Fruit fly (Drosophila melanogaster) whole organism, embryonic: ENCODE results near the gene pHCl-1.

Experiments
- CG10274 ChIP-seq: fragments of 200-800 bp; sonication (Bioruptor generic); optimal IDR thresholded peaks from 3 replicates; lab custom pipeline; 2017; ENCODE audit warnings: missing biosample characterization, mild to moderate bottlenecking, missing genetic modification characterization
- CG10431 ChIP-seq: fragments of 200-800 bp; sonication (Bioruptor generic); optimal IDR thresholded peaks from 3 replicates; lab custom pipeline; 2018; ENCODE audit warnings: missing biosample characterization, mild to moderate bottlenecking, missing genetic modification characterization
- CG10543 ChIP-seq: fragments of 200-800 bp; sonication (Bioruptor generic); optimal IDR thresholded peaks from 3 replicates; lab custom pipeline; 2017; ENCODE audit warnings: missing biosample characterization, mild to moderate bottlenecking, missing genetic modification characterization, moderate library complexity
- CG11085 ChIP-seq: fragments of 200-800 bp; sonication (Bioruptor generic); IDR thresholded peaks from 2 replicates; pipeline ENCODE4 v1.3.6; 2022; ENCODE audit warnings: missing biosample characterization, missing genetic modification characterization
- CG11695 ChIP-seq: fragments of 200-800 bp; sonication (Bioruptor generic); IDR thresholded peaks from 3 replicates; pipeline ENCODE4 v1.3.6; 2022; ENCODE audit warnings: missing biosample characterization, missing genetic modification characterization
- CG12942 ChIP-seq: fragments of 200-800 bp; sonication (Bioruptor generic); optimal IDR thresholded peaks from 3 replicates; lab custom pipeline; 2016; ENCODE audit warnings: missing biosample characterization, missing genetic modification characterization
- CG14050 ChIP-seq: fragments of 200-800 bp; sonication (Bioruptor generic); IDR thresholded peaks from 3 replicates; pipeline ENCODE4 v1.3.6; 2022; ENCODE audit warnings: missing biosample characterization, missing genetic modification characterization
- CG17328 ChIP-seq: fragments of 200-800 bp; sonication (Bioruptor generic); IDR thresholded peaks from 2 replicates; pipeline ENCODE4 v1.3.6; 2022; ENCODE audit warnings: missing biosample characterization, missing genetic modification characterization
- CG18011 ChIP-seq: fragments of 200-800 bp; sonication (Bioruptor generic); optimal IDR thresholded peaks from 2 replicates; lab custom pipeline; 2017; ENCODE audit warnings: missing biosample characterization, missing genetic modification characterization, mild to moderate bottlenecking, moderate library complexity, missing genotype
- CG1832 ChIP-seq: fragments of 200-800 bp; sonication (Bioruptor generic); optimal IDR thresholded peaks from 2 replicates; lab custom pipeline; 2017; ENCODE audit warnings: missing biosample characterization, mild to moderate bottlenecking, missing genetic modification characterization, inconsistent platforms
- CG2712 ChIP-seq: fragments of 200-800 bp; optimal IDR thresholded peaks from 3 replicates; lab custom pipeline; 2019; ENCODE audit warnings: missing biosample characterization, mild to moderate bottlenecking, missing genetic modification characterization, moderate library complexity
- CG31388 ChIP-seq: fragments of 200-800 bp; sonication (Bioruptor generic); optimal IDR thresholded peaks from 2 replicates; lab custom pipeline; 2016; ENCODE audit warnings: missing biosample characterization, missing genetic modification characterization
- CG32532 ChIP-seq: fragments of 200-800 bp; sonication (Bioruptor generic); IDR thresholded peaks from 2 replicates; pipeline ENCODE4 v1.3.6; 2022; ENCODE audit warnings: missing biosample characterization, missing genetic modification characterization
- CG3281 ChIP-seq: fragments of 200-800 bp; sonication (Bioruptor generic); optimal IDR thresholded peaks from 3 replicates; lab custom pipeline; 2017; ENCODE audit warnings: missing biosample characterization, mild to moderate bottlenecking, missing genetic modification characterization
- CG34422 ChIP-seq: fragments of 200-800 bp; sonication (Bioruptor generic); IDR thresholded peaks from 3 replicates; pipeline ENCODE4 v1.3.6; 2022; ENCODE audit warnings: missing biosample characterization, missing genetic modification characterization
- CG5180 ChIP-seq: fragments of 200-800 bp; sonication (Bioruptor generic); optimal IDR thresholded peaks from 3 replicates; lab custom pipeline; 2017; ENCODE audit warnings: missing biosample characterization, missing genetic modification characterization, mild to moderate bottlenecking, moderate library complexity, missing genetic modification reagents
- CG7963 ChIP-seq: fragments of 200-800 bp; sonication (Bioruptor generic); IDR thresholded peaks from 3 replicates; pipeline ENCODE4 v1.3.6; 2022; ENCODE audit warnings: missing biosample characterization, missing genetic modification characterization; ENCODE audit not compliant: partially characterized antibody
- CG8388 ChIP-seq: fragments of 200-800 bp; sonication (Bioruptor generic); optimal IDR thresholded peaks from 2 replicates; lab custom pipeline; 2019; ENCODE audit warnings: missing biosample characterization, mild to moderate bottlenecking, missing genetic modification characterization, moderate library complexity
- CHES-1-like ChIP-seq: fragments of 200-800 bp; sonication (Bioruptor generic); optimal IDR thresholded peaks from 2 replicates; lab custom pipeline; 2016; ENCODE audit warnings: missing biosample characterization, missing genetic modification characterization
- Dad ChIP-seq: fragments of 200-800 bp; sonication (Bioruptor generic); optimal IDR thresholded peaks from 3 replicates; lab custom pipeline; 2016; ENCODE audit warnings: missing biosample characterization, missing genetic modification characterization
- Dip2 ChIP-seq: fragments of 200-800 bp; sonication (Bioruptor generic); IDR thresholded peaks from 2 replicates; pipeline ENCODE4 v1.3.6; 2022; ENCODE audit warnings: missing biosample characterization, missing genetic modification characterization
- ERR ChIP-seq: fragments of 200-800 bp; sonication (Bioruptor generic); optimal IDR thresholded peaks from 2 replicates; lab custom pipeline; 2016; ENCODE audit warnings: missing biosample characterization, missing genetic modification characterization
- Ets97D ChIP-seq: fragments of 200-800 bp; sonication (Bioruptor generic); optimal IDR thresholded peaks from 3 replicates; lab custom pipeline; 2016; ENCODE audit warnings: missing biosample characterization, missing genetic modification characterization
- Lhr ChIP-seq: fragments of 200-800 bp; sonication (Bioruptor generic); optimal IDR thresholded peaks from 3 replicates; lab custom pipeline; 2017; ENCODE audit warnings: mild to moderate bottlenecking, missing biosample characterization, missing genetic modification reagents, missing genetic modification characterization
- MESR4 ChIP-seq: fragments of 200-800 bp; sonication (Bioruptor generic); optimal IDR thresholded peaks from 2 replicates; lab custom pipeline; 2018; ENCODE audit warnings: missing biosample characterization, mild to moderate bottlenecking, missing genetic modification characterization, moderate library complexity
- Myb ChIP-seq: fragments of 200-800 bp; sonication (Bioruptor generic); optimal IDR thresholded peaks from 2 replicates; lab custom pipeline; 2016; ENCODE audit warnings: missing biosample characterization, missing genetic modification characterization
- Ptx1 ChIP-seq: fragments of 200-800 bp; sonication (Bioruptor generic); IDR thresholded peaks from 2 replicates; pipeline ENCODE4 v1.3.6; 2022; ENCODE audit warnings: missing biosample characterization, missing genetic modification characterization
- Side ChIP-seq: fragments of 200-800 bp; sonication (Bioruptor generic); optimal IDR thresholded peaks from 2 replicates; lab custom pipeline; 2016; ENCODE audit warnings: missing biosample characterization, missing genetic modification characterization
- Sin3A ChIP-seq: fragments of >200 bp; optimal IDR thresholded peaks from 2 replicates; lab custom pipeline; 2018
- Ssrp ChIP-seq: fragments of 200-800 bp; sonication (Bioruptor generic); optimal IDR thresholded peaks from 2 replicates; lab custom pipeline; 2018; ENCODE audit warnings: missing biosample characterization, mild to moderate bottlenecking, missing genetic modification characterization, moderate library complexity
- Tbp ChIP-seq: fragments of >200 bp; optimal IDR thresholded peaks from 2 replicates; lab custom pipeline; 2018; ENCODE audit warnings: missing biosample characterization, missing genetic modification characterization
- ash1 ChIP-seq: fragments of 200-800 bp; sonication (Bioruptor generic); optimal IDR thresholded peaks from 2 replicates; lab custom pipeline; 2018; ENCODE audit warnings: missing biosample characterization, mild to moderate bottlenecking, missing genetic modification characterization
- crp ChIP-seq, 2 experiments: fragments of 200-800 bp; sonication (Bioruptor generic); optimal IDR thresholded peaks; 2 replicates in 1 of 2; 3 replicates in 1 of 2; lab custom pipeline; 2017; ENCODE audit warnings: missing biosample characterization in 2 of 2, missing genetic modification characterization in 2 of 2, mild to moderate bottlenecking in 1 of 2, moderate library complexity in 1 of 2
- danr ChIP-seq: fragments of 200-800 bp; sonication (Bioruptor generic); IDR thresholded peaks from 2 replicates; pipeline ENCODE4 v1.3.6; 2022; ENCODE audit warnings: missing biosample characterization, missing genetic modification characterization
- dm ChIP-seq: fragments of 200-800 bp; sonication (Bioruptor generic); optimal IDR thresholded peaks from 3 replicates; lab custom pipeline; 2016; ENCODE audit warnings: missing biosample characterization, missing genetic modification characterization
- ftz-f1 ChIP-seq: fragments of 200-800 bp; sonication (Bioruptor generic); optimal IDR thresholded peaks from 2 replicates; lab custom pipeline; 2016; ENCODE audit warnings: missing biosample characterization, missing genetic modification characterization
- gfzf ChIP-seq: fragments of 200-800 bp; sonication (Bioruptor generic); optimal IDR thresholded peaks from 2 replicates; lab custom pipeline; 2016; ENCODE audit warnings: missing biosample characterization, mild to moderate bottlenecking, missing genetic modification characterization, moderate library complexity
- ind ChIP-seq: fragments of 200-800 bp; sonication (Bioruptor generic); optimal IDR thresholded peaks from 3 replicates; lab custom pipeline; 2016; ENCODE audit warnings: missing biosample characterization, missing genetic modification characterization
- jing ChIP-seq: fragments of 200-800 bp; sonication (Bioruptor generic); optimal IDR thresholded peaks from 2 replicates; lab custom pipeline; 2018; ENCODE audit warnings: missing biosample characterization, mild to moderate bottlenecking, missing genetic modification characterization
- kay ChIP-seq: fragments of 200-800 bp; sonication (Bioruptor generic); optimal IDR thresholded peaks from 2 replicates; lab custom pipeline; 2016; ENCODE audit warnings: missing biosample characterization, missing genetic modification characterization
- knrl ChIP-seq: fragments of 200-800 bp; sonication (Bioruptor generic); IDR thresholded peaks from 3 replicates; pipeline ENCODE4 v1.3.6; 2022; ENCODE audit warnings: missing biosample characterization, missing genetic modification characterization; ENCODE audit not compliant: partially characterized antibody
- lilli ChIP-seq: fragments of 200-800 bp; sonication (Bioruptor generic); optimal IDR thresholded peaks from 3 replicates; lab custom pipeline; 2016; ENCODE audit warnings: missing biosample characterization, missing genetic modification characterization
- nerfin-1 ChIP-seq: fragments of 200-800 bp; sonication (Bioruptor generic); optimal IDR thresholded peaks from 3 replicates; lab custom pipeline; 2019; ENCODE audit warnings: missing biosample characterization, mild to moderate bottlenecking, missing genetic modification characterization, moderate library complexity
- prd ChIP-seq, 3 experiments: fragments of >200 bp in 2 of 3; fragments of 200-800 bp in 1 of 3; sonication (Bioruptor generic) in 1 of 3; optimal IDR thresholded peaks in 2 of 3; IDR thresholded peaks in 1 of 3; 2 replicates in 2 of 3; 3 replicates in 1 of 3; pipeline versions ENCODE4 v1.3.6 to Lab custom; 2017 to 2022; ENCODE audit warnings: missing biosample characterization in 1 of 3, missing genetic modification characterization in 1 of 3
- psq ChIP-seq: fragments of 200-800 bp; sonication (Bioruptor generic); optimal IDR thresholded peaks from 2 replicates; lab custom pipeline; 2017; ENCODE audit warnings: missing biosample characterization, missing genetic modification characterization
- repo ChIP-seq: fragments of 200-800 bp; sonication (Bioruptor generic); optimal IDR thresholded peaks from 2 replicates; lab custom pipeline; 2016; ENCODE audit warnings: missing biosample characterization, missing genetic modification characterization
- schlank ChIP-seq: fragments of 200-800 bp; sonication (Bioruptor generic); optimal IDR thresholded peaks from 2 replicates; lab custom pipeline; 2018; ENCODE audit warnings: missing biosample characterization, mild to moderate bottlenecking, missing genetic modification characterization
- so ChIP-seq: fragments of 200-800 bp; sonication (Bioruptor generic); IDR thresholded peaks from 3 replicates; pipeline ENCODE4 v1.3.6; 2022; ENCODE audit warnings: missing biosample characterization, missing genetic modification characterization
- sug ChIP-seq: fragments of 200-800 bp; optimal IDR thresholded peaks from 2 replicates; lab custom pipeline; 2019; ENCODE audit warnings: missing biosample characterization, mild to moderate bottlenecking, missing genetic modification characterization, moderate library complexity
- trem ChIP-seq: fragments of 200-800 bp; optimal IDR thresholded peaks from 3 replicates; lab custom pipeline; 2019; ENCODE audit warnings: missing biosample characterization, mild to moderate bottlenecking, missing genetic modification characterization, moderate library complexity
- twi ChIP-seq: fragments of 200-800 bp; optimal IDR thresholded peaks from 2 replicates; lab custom pipeline; 2019; ENCODE audit warnings: missing biosample characterization, mild to moderate bottlenecking, missing genetic modification characterization, moderate library complexity

Gene pHCl-1

dm6 chr3L:15832146-15832545 lies 66.7 kb downstream of the pHCl-1 start, which contains the start of gene CG12713 (continued):
- TF ChIP-seq Myb (GFP tag; lab: Kevin White, UChicago) (peak; percentile 74), CG34422 (GFP tag; lab: Robert Waterston, UW) (no peak), CG3281 (no peak), Ssrp (tag; lab: Kevin White, UChicago) (no peak), CG14050 (GFP tag; lab: Robert Waterston, UW) (no peak), CG18011 (GFP tag; lab: Kevin White, UChicago) (no peak), nerfin-1 (no peak), kay (GFP tag; lab: Kevin White, UChicago) (no peak), CG31388 (no peak), Side (GFP tag; lab: Kevin White, UChicago) (no peak), Dad (GFP tag; lab: Kevin White, UChicago) (no peak), CG7963 (GFP tag; lab: Robert Waterston, UW) (peak; percentile 82), CG10274 (GFP tag; lab: Kevin White, UChicago) (no peak), CG32532 (GFP tag; lab: Robert Waterston, UW) (no peak), CG8388 (GFP tag; lab: Kevin White, UChicago) (no peak), so (GFP tag; lab: Robert Waterston, UW) (no peak), Dip2 (GFP tag; lab: Robert Waterston, UW) (no peak), Tbp (no peak), CG11695 (GFP tag; lab: Robert Waterston, UW) (no peak), CG2712 (tag; lab: Kevin White, UChicago) (peak; percentile 44), repo (GFP tag; lab: Kevin White, UChicago) (no peak), Sin3A (lab: Kevin White, UChicago) (peak; percentile 96), prd (optimal IDR thresholded peaks at IDR 0.05; lab: Kevin White, UChicago) (no peak), prd (GFP tag; IDR thresholded peaks at IDR 0.05; lab: Robert Waterston, UW) (no peak), dm (GFP tag; lab: Kevin White, UChicago) (peak; percentile 23), CG11085 (GFP tag; lab: Robert Waterston, UW) (no peak), CG10543 (no peak), ash1 (GFP tag; lab: Kevin White, UChicago) (no peak), danr (GFP tag; lab: Robert Waterston, UW) (no peak), CG5180 (no peak), psq (GFP tag; lab: Kevin White, UChicago) (no peak), Lhr (GFP tag; lab: Kevin White, UChicago) (peak; percentile 53), jing (GFP tag; lab: Kevin White, UChicago) (no peak), trem (tag; lab: Kevin White, UChicago) (peak; percentile 82), CG1832 (GFP tag; lab: Kevin White, UChicago) (no peak), CG10431 (GFP tag; lab: Kevin White, UChicago) (no peak), lilli (GFP tag; lab: Kevin White, UChicago) (peak; percentile 24), schlank (tag; lab: Kevin White, UChicago) (no peak), ftz-f1 (peak; percentile 30), ind (GFP tag; lab: Kevin White, UChicago) (no peak), Ptx1 (GFP tag; lab: Robert Waterston, UW) (no peak), Ets97D (GFP tag; lab: Kevin White, UChicago) (peak; percentile 82), MESR4 (GFP tag; lab: Kevin White, UChicago) (peak; percentile 21), ERR (GFP tag; lab: Kevin White, UChicago) (no peak), crp (GFP tag; optimal IDR thresholded peaks at IDR 0.05; lab: Kevin White, UChicago) (peak; percentile 84 to 97), twi (no peak), CHES-1-like (GFP tag; lab: Kevin White, UChicago) (peak; percentile 11), sug (peak; percentile 7), CG17328 (GFP tag; lab: Robert Waterston, UW) (no peak), knrl (GFP tag; lab: Robert Waterston, UW) (peak; percentile 87), gfzf (GFP tag; lab: Kevin White, UChicago) (peak; percentile 56), CG12942 (GFP tag; lab: Kevin White, UChicago) (no peak)
